Fruit fly (Drosophila melanogaster) whole organism, embryonic: ENCODE results near the gene CG3032.
A peak's percentile ranks its signal among the peaks of the same experiment; 100 is the strongest.

Experiments
- Bteb2 ChIP-seq: fragments of 200-800 bp; sonication (Bioruptor generic); optimal IDR thresholded peaks from 2 replicates; lab custom pipeline; 2016; ENCODE audit warnings: missing biosample characterization, missing genetic modification characterization
- CG10147 ChIP-seq: fragments of 200-800 bp; sonication (Bioruptor generic); optimal IDR thresholded peaks from 2 replicates; lab custom pipeline; 2019; ENCODE audit warnings: missing biosample characterization, mild to moderate bottlenecking, missing genetic modification characterization, moderate library complexity
- CG10543 ChIP-seq: fragments of 200-800 bp; sonication (Bioruptor generic); optimal IDR thresholded peaks from 3 replicates; lab custom pipeline; 2017; ENCODE audit warnings: missing biosample characterization, mild to moderate bottlenecking, missing genetic modification characterization, moderate library complexity
- CG10979 ChIP-seq: fragments of 200-800 bp; sonication (Bioruptor generic); optimal IDR thresholded peaks from 2 replicates; lab custom pipeline; 2018; ENCODE audit warnings: missing biosample characterization, mild to moderate bottlenecking, missing genetic modification characterization, moderate library complexity
- CG11247 ChIP-seq: fragments of 200-800 bp; sonication (Bioruptor generic); IDR thresholded peaks from 2 replicates; pipeline ENCODE4 v1.3.6; 2022; ENCODE audit warnings: missing biosample characterization, missing genetic modification characterization
- CG11504 ChIP-seq: fragments of 200-800 bp; sonication (Bioruptor generic); optimal IDR thresholded peaks from 3 replicates; lab custom pipeline; 2019; ENCODE audit warnings: missing biosample characterization, mild to moderate bottlenecking, missing genetic modification characterization, moderate library complexity
- CG12071 ChIP-seq: fragments of 200-800 bp; sonication (Bioruptor generic); optimal IDR thresholded peaks from 3 replicates; lab custom pipeline; 2018; ENCODE audit warnings: missing biosample characterization, mild to moderate bottlenecking, missing genetic modification characterization
- CG12769 ChIP-seq: fragments of 200-800 bp; sonication (Bioruptor generic); optimal IDR thresholded peaks from 2 replicates; lab custom pipeline; 2019; ENCODE audit warnings: missing biosample characterization, mild to moderate bottlenecking, missing genetic modification characterization, moderate library complexity
- CG13424 ChIP-seq: fragments of 200-800 bp; sonication (Bioruptor generic); optimal IDR thresholded peaks from 2 replicates; lab custom pipeline; 2019; ENCODE audit warnings: missing biosample characterization, mild to moderate bottlenecking, missing genetic modification characterization, moderate library complexity
- CG15479 ChIP-seq: fragments of 200-800 bp; sonication (Bioruptor generic); optimal IDR thresholded peaks from 3 replicates; lab custom pipeline; 2019; ENCODE audit warnings: missing biosample characterization, mild to moderate bottlenecking, missing genetic modification characterization, moderate library complexity
- CG17385 ChIP-seq: fragments of 200-800 bp; sonication (Bioruptor generic); optimal IDR thresholded peaks from 3 replicates; lab custom pipeline; 2018; ENCODE audit warnings: missing biosample characterization, mild to moderate bottlenecking, missing genetic modification characterization
- CG17802 ChIP-seq: fragments of 200-800 bp; sonication (Bioruptor generic); optimal IDR thresholded peaks from 2 replicates; lab custom pipeline; 2018; ENCODE audit warnings: missing biosample characterization, mild to moderate bottlenecking, missing genetic modification characterization, moderate library complexity
- CG3163 ChIP-seq: fragments of 200-800 bp; sonication (Bioruptor generic); optimal IDR thresholded peaks from 3 replicates; lab custom pipeline; 2016; ENCODE audit warnings: missing biosample characterization, missing genetic modification characterization
- CG32532 ChIP-seq: fragments of 200-800 bp; sonication (Bioruptor generic); IDR thresholded peaks from 2 replicates; pipeline ENCODE4 v1.3.6; 2022; ENCODE audit warnings: missing biosample characterization, missing genetic modification characterization
- CG32767 ChIP-seq: fragments of 200-800 bp; sonication (Bioruptor generic); IDR thresholded peaks from 2 replicates; pipeline ENCODE4 v1.3.6; 2022; ENCODE audit warnings: missing biosample characterization, missing genetic modification characterization
- CG34376 ChIP-seq: fragments of 200-800 bp; sonication (Bioruptor generic); optimal IDR thresholded peaks from 2 replicates; lab custom pipeline; 2018; ENCODE audit warnings: missing biosample characterization, mild to moderate bottlenecking, missing genetic modification characterization
- CG7745 ChIP-seq: fragments of 200-800 bp; sonication (Bioruptor generic); optimal IDR thresholded peaks from 2 replicates; lab custom pipeline; 2018; ENCODE audit warnings: missing biosample characterization, mild to moderate bottlenecking, missing genetic modification characterization, moderate library complexity
- CG7839 ChIP-seq: fragments of 200-800 bp; sonication (Bioruptor generic); optimal IDR thresholded peaks from 3 replicates; lab custom pipeline; 2018; ENCODE audit warnings: missing biosample characterization, mild to moderate bottlenecking, missing genetic modification characterization, moderate library complexity
- CG9215 ChIP-seq: fragments of 200-800 bp; sonication (Bioruptor generic); IDR thresholded peaks from 2 replicates; pipeline ENCODE4 v1.3.6; 2022; ENCODE audit warnings: missing biosample characterization, missing genetic modification characterization
- CG9727 ChIP-seq: fragments of 200-800 bp; sonication (Bioruptor generic); optimal IDR thresholded peaks from 3 replicates; lab custom pipeline; 2017; ENCODE audit warnings: missing biosample characterization, mild to moderate bottlenecking, missing genetic modification characterization
- CG9797 ChIP-seq: fragments of 200-800 bp; sonication (Bioruptor generic); optimal IDR thresholded peaks from 3 replicates; lab custom pipeline; 2018; ENCODE audit warnings: missing biosample characterization, mild to moderate bottlenecking, missing genetic modification characterization
- CrebB ChIP-seq: fragments of 200-800 bp; sonication (Bioruptor generic); optimal IDR thresholded peaks from 3 replicates; lab custom pipeline; 2018; ENCODE audit warnings: missing biosample characterization, mild to moderate bottlenecking, missing genetic modification characterization
- Dip3 ChIP-seq: fragments of 200-800 bp; sonication (Bioruptor generic); optimal IDR thresholded peaks from 3 replicates; lab custom pipeline; 2016; ENCODE audit warnings: missing biosample characterization, missing genetic modification characterization
- Drgx ChIP-seq: fragments of 200-800 bp; sonication (Bioruptor generic); IDR thresholded peaks from 2 replicates; pipeline ENCODE4 v1.3.6; 2022; ENCODE audit warnings: missing biosample characterization, missing genetic modification characterization
- Fer1 ChIP-seq: fragments of 200-800 bp; sonication (Bioruptor generic); optimal IDR thresholded peaks from 2 replicates; lab custom pipeline; 2017; ENCODE audit warnings: missing biosample characterization, mild to moderate bottlenecking, missing genetic modification characterization
- H15 ChIP-seq: fragments of 200-800 bp; sonication (Bioruptor generic); IDR thresholded peaks from 3 replicates; pipeline ENCODE4 v1.3.6; 2022; ENCODE audit warnings: missing biosample characterization, missing genetic modification characterization
- Hr51 ChIP-seq, 2 experiments: fragments of 200-800 bp; sonication (Bioruptor generic); optimal IDR thresholded peaks; 2 replicates in 1 of 2; 3 replicates in 1 of 2; lab custom pipeline; 2016 to 2018; ENCODE audit warnings: missing biosample characterization in 2 of 2, missing genetic modification characterization in 2 of 2, mild to moderate bottlenecking in 1 of 2, moderate library complexity in 1 of 2
- Hsf ChIP-seq: fragments of 200-800 bp; sonication (Bioruptor generic); optimal IDR thresholded peaks from 3 replicates; lab custom pipeline; 2016; ENCODE audit warnings: missing biosample characterization, missing genetic modification characterization
- Meics ChIP-seq: fragments of 200-800 bp; sonication (Bioruptor generic); optimal IDR thresholded peaks from 2 replicates; lab custom pipeline; 2017; ENCODE audit warnings: missing biosample characterization, mild to moderate bottlenecking, missing genetic modification characterization
- NFAT ChIP-seq: fragments of 200-800 bp; sonication (Bioruptor generic); IDR thresholded peaks from 2 replicates; pipeline ENCODE4 v1.3.6; 2022; ENCODE audit warnings: missing biosample characterization, missing genetic modification characterization
- Poxn ChIP-seq: fragments of 200-800 bp; sonication (Bioruptor generic); IDR thresholded peaks from 2 replicates; pipeline ENCODE4 v1.3.6; 2022; ENCODE audit warnings: missing biosample characterization, missing genetic modification characterization
- Sry-δ ChIP-seq: fragments of 200-800 bp; sonication (Bioruptor generic); optimal IDR thresholded peaks from 2 replicates; lab custom pipeline; 2016; ENCODE audit warnings: missing biosample characterization, missing genetic modification characterization
- Stat92E ChIP-seq, 3 experiments: fragments of >200 bp in 2 of 3; fragments of 200-800 bp in 1 of 3; sonication (Bioruptor generic) in 1 of 3; optimal IDR thresholded peaks; 2 replicates each; lab custom pipeline; 2017 to 2019; ENCODE audit warnings: missing biosample characterization in 3 of 3, missing genetic modification characterization in 3 of 3, mild to moderate bottlenecking in 1 of 3, moderate library complexity in 1 of 3
- Taf1 ChIP-seq: fragments of 200-800 bp; sonication (Bioruptor generic); IDR thresholded peaks from 2 replicates; pipeline ENCODE4 v1.3.6; 2022; ENCODE audit warnings: missing biosample characterization, missing genetic modification characterization
- Usf ChIP-seq: fragments of 200-800 bp; sonication (Bioruptor generic); optimal IDR thresholded peaks from 2 replicates; lab custom pipeline; 2017; ENCODE audit warnings: missing genotype, missing biosample characterization, missing genetic modification characterization
- ac ChIP-seq: fragments of 200-800 bp; sonication (Bioruptor generic); optimal IDR thresholded peaks from 3 replicates; lab custom pipeline; 2017; ENCODE audit warnings: missing biosample characterization, mild to moderate bottlenecking, missing genetic modification characterization
- ato ChIP-seq: fragments of 200-800 bp; sonication (Bioruptor generic); IDR thresholded peaks from 2 replicates; pipeline ENCODE4 v1.3.6; 2022; ENCODE audit warnings: missing biosample characterization, missing genetic modification characterization; ENCODE audit not compliant: partially characterized antibody
- bsh ChIP-seq, 2 experiments: fragments of 200-800 bp; sonication (Bioruptor generic); optimal IDR thresholded peaks; 2 replicates each; lab custom pipeline; 2017 to 2018; ENCODE audit warnings: mild to moderate bottlenecking in 2 of 2, missing biosample characterization in 2 of 2, missing genetic modification characterization in 2 of 2, moderate library complexity in 1 of 2
- chn ChIP-seq: fragments of 200-800 bp; sonication (Bioruptor generic); optimal IDR thresholded peaks from 2 replicates; lab custom pipeline; 2016; ENCODE audit warnings: missing biosample characterization, missing genetic modification characterization
- exex ChIP-seq: fragments of 200-800 bp; sonication (Bioruptor generic); optimal IDR thresholded peaks from 4 replicates; lab custom pipeline; 2018; ENCODE audit warnings: missing biosample characterization, mild to moderate bottlenecking, missing genetic modification characterization, moderate library complexity
- hbn ChIP-seq: fragments of 200-800 bp; sonication (Bioruptor generic); IDR thresholded peaks from 2 replicates; pipeline ENCODE4 v1.3.6; 2022; ENCODE audit warnings: missing biosample characterization, missing genetic modification characterization; ENCODE audit not compliant: partially characterized antibody
- jumu ChIP-seq: fragments of 200-800 bp; sonication (Bioruptor generic); optimal IDR thresholded peaks from 3 replicates; lab custom pipeline; 2016; ENCODE audit warnings: missing biosample characterization, missing genetic modification characterization
- nau ChIP-seq: fragments of 200-800 bp; sonication (Bioruptor generic); optimal IDR thresholded peaks from 3 replicates; lab custom pipeline; 2017; ENCODE audit warnings: missing biosample characterization, mild to moderate bottlenecking, missing genetic modification characterization, missing genetic modification reagents
- nmo ChIP-seq: fragments of 200-800 bp; sonication (Bioruptor generic); optimal IDR thresholded peaks from 2 replicates; lab custom pipeline; 2018; ENCODE audit warnings: missing biosample characterization, mild to moderate bottlenecking, missing genetic modification characterization, moderate library complexity
- odd ChIP-seq: fragments of 200-800 bp; sonication (Bioruptor generic); optimal IDR thresholded peaks from 2 replicates; lab custom pipeline; 2017; ENCODE audit warnings: missing biosample characterization, mild to moderate bottlenecking, missing genetic modification characterization
- row ChIP-seq: fragments of 200-800 bp; sonication (Bioruptor generic); IDR thresholded peaks from 3 replicates; pipeline ENCODE4 v1.3.6; 2022; ENCODE audit warnings: missing biosample characterization, missing genetic modification characterization
- sd ChIP-seq: fragments of 200-800 bp; sonication (Bioruptor generic); optimal IDR thresholded peaks from 3 replicates; lab custom pipeline; 2018; ENCODE audit warnings: missing biosample characterization, mild to moderate bottlenecking, missing genetic modification characterization, moderate library complexity
- slou ChIP-seq: fragments of 200-800 bp; sonication (Bioruptor generic); optimal IDR thresholded peaks from 3 replicates; lab custom pipeline; 2016; ENCODE audit warnings: missing biosample characterization, missing genetic modification characterization
- tna ChIP-seq: fragments of 200-800 bp; sonication (Bioruptor generic); IDR thresholded peaks from 2 replicates; pipeline ENCODE4 v1.3.6; 2022; ENCODE audit warnings: missing biosample characterization, missing genetic modification characterization; ENCODE audit not compliant: partially characterized antibody

Gene CG3032

DNA sequence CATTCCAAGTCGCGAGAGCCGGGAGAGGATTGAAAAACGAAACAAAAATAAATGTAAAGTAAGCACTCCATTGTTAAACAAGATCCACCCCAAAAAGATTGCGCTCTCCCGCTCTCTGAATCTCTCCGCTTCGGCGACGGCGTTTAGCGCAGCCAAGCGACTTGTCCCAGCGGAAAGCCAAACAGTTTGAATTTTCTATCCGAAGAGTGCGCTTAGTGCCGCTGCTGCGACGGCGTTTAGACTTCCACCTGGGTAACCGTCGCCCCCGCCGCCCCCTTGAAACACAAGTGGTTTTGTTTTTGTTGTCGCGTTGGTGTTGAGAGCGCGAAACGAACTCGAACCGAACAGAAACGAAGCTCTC is 15.2 kb downstream of the CG3032 start, which contains the start of gene Inx2 (continued):
- no peak for TF ChIP-seq CG9727 (GFP tag; lab: Kevin White, UChicago)
- peak; percentile 18 for TF ChIP-seq ac (GFP tag; lab: Kevin White, UChicago)
- TF ChIP-seq CG9215 = no peak
- peak; percentile 28 for TF ChIP-seq chn (GFP tag; lab: Kevin White, UChicago)
- TF ChIP-seq Meics = peak; percentile 45
- TF ChIP-seq Taf1 (GFP tag; lab: Robert Waterston, UW) = no peak
- peak; percentile 62 for TF ChIP-seq CG34376 (GFP tag; lab: Kevin White, UChicago)
- peak; percentile 56; the same call in 1 of the 2 replicates for TF ChIP-seq NFAT (GFP tag; lab: Robert Waterston, UW)
- no peak for TF ChIP-seq CG17802 (tag; lab: Kevin White, UChicago)
- no peak for TF ChIP-seq CG11247
- no peak for TF ChIP-seq CG9797 (GFP tag; lab: Kevin White, UChicago)
- peak; percentile 70 for TF ChIP-seq CG3163 (GFP tag; lab: Kevin White, UChicago)
- TF ChIP-seq Bteb2 (GFP tag; lab: Kevin White, UChicago) = peak; percentile 9
- no peak for TF ChIP-seq H15 (GFP tag; lab: Robert Waterston, UW)
- TF ChIP-seq CG10979 = no peak
- peak; percentile 22; the same call in 1 of the 3 replicates for TF ChIP-seq row (GFP tag; lab: Robert Waterston, UW)
- peak; percentile 62; the same call in 1 of the 2 replicates for TF ChIP-seq CG32532
- TF ChIP-seq Stat92E (GFP tag; optimal IDR thresholded peaks at IDR 0.05; lab: Kevin White, UChicago) = peak in 1 of 3 experiments; percentile 47
- peak; percentile 54 for TF ChIP-seq sd
- TF ChIP-seq CrebB (tag; lab: Kevin White, UChicago) = peak; percentile 58
- 0 out of 2 replicates have a peak, but pooled peaks have one; percentile 26 for TF ChIP-seq ato (GFP tag; lab: Robert Waterston, UW)
- peak; percentile 2 for TF ChIP-seq CG11504 (tag; lab: Kevin White, UChicago)
- TF ChIP-seq nau = no peak
- TF ChIP-seq slou (GFP tag; lab: Kevin White, UChicago) = no peak
- no peak for TF ChIP-seq CG10147
- TF ChIP-seq CG7745 (tag; lab: Kevin White, UChicago) = peak; percentile 7
- peak in 1 of 2 experiments; percentile 21 for TF ChIP-seq bsh (GFP tag; optimal IDR thresholded peaks at IDR 0.05; lab: Kevin White, UChicago)
- peak; percentile 31 for TF ChIP-seq CG12071 (GFP tag; lab: Kevin White, UChicago)
- peak in 1 of 2 experiments; percentile 26 for TF ChIP-seq Hr51 (GFP tag; optimal IDR thresholded peaks at IDR 0.05; lab: Kevin White, UChicago)
- TF ChIP-seq CG13424 (tag; lab: Kevin White, UChicago) = no peak
- no peak for TF ChIP-seq odd
- TF ChIP-seq exex (tag; lab: Kevin White, UChicago) = peak; percentile 38
- no peak for TF ChIP-seq Dip3
- TF ChIP-seq CG15479 (GFP tag; lab: Kevin White, UChicago) = peak; percentile 31
- no peak for TF ChIP-seq Poxn (GFP tag; lab: Robert Waterston, UW)
- no peak for TF ChIP-seq jumu (GFP tag; lab: Kevin White, UChicago)
- TF ChIP-seq Sry-δ (GFP tag; lab: Kevin White, UChicago) = no peak
- no peak for TF ChIP-seq Hsf (GFP tag; lab: Kevin White, UChicago)
- no peak for TF ChIP-seq nmo (GFP tag; lab: Kevin White, UChicago)
- TF ChIP-seq tna (GFP tag; lab: Robert Waterston, UW) = no peak
- TF ChIP-seq CG32767 (GFP tag; lab: Robert Waterston, UW) = 0 out of 2 replicates have a peak, but pooled peaks have one; percentile 9
- TF ChIP-seq CG17385 (GFP tag; lab: Kevin White, UChicago) = peak; percentile 48
- peak; percentile 82 for TF ChIP-seq CG10543 (GFP tag; lab: Kevin White, UChicago)
- 0 out of 2 replicates have a peak, but pooled peaks have one; percentile 16 for TF ChIP-seq hbn
- TF ChIP-seq Usf = no peak
- TF ChIP-seq CG12769 (tag; lab: Kevin White, UChicago) = peak; percentile 83
- peak; percentile 72 for TF ChIP-seq Fer1 (GFP tag; lab: Kevin White, UChicago)
- TF ChIP-seq Drgx = peak; percentile 12; the same call in 1 of the 2 replicates
- peak; percentile 10 for TF ChIP-seq CG7839 (tag; lab: Kevin White, UChicago)
